Fruit fly (Drosophila melanogaster) whole organism, wandering third instar larva: ENCODE measurements around the gene kst.

Source experiments
- Abd-B ChIP-seq: fragments of >200 bp; optimal IDR thresholded peaks from 2 replicates; lab custom pipeline; 2017; ENCODE audit warnings: missing biosample characterization, missing genetic modification characterization
- CG32264 ChIP-seq: fragments of 200-800 bp; sonication (Bioruptor generic); optimal IDR thresholded peaks from 2 replicates; lab custom pipeline; 2016; ENCODE audit warnings: missing biosample characterization, missing genetic modification characterization
- CG9705 ChIP-seq: fragments of 200-800 bp; sonication (Bioruptor generic); optimal IDR thresholded peaks from 2 replicates; lab custom pipeline; 2018; ENCODE audit warnings: missing biosample characterization, mild to moderate bottlenecking, missing genetic modification characterization
- CrebA ChIP-seq: fragments of 200-800 bp; sonication (Bioruptor generic); optimal IDR thresholded peaks from 2 replicates; lab custom pipeline; 2016; ENCODE audit warnings: missing biosample characterization, mild to moderate bottlenecking, missing genetic modification characterization, borderline replicate concordance
- Dfd ChIP-seq: fragments of >200 bp; optimal IDR thresholded peaks from 2 replicates; lab custom pipeline; 2017; ENCODE audit warnings: missing biosample characterization, missing genetic modification characterization
- Dif ChIP-seq: fragments of 200-275, 200-300 bp; sonication (Bioruptor generic); optimal IDR thresholded peaks from 2 replicates; lab custom pipeline; 2018; ENCODE audit warnings: missing biosample characterization, missing genetic modification characterization; ENCODE audit not compliant: partially characterized antibody
- GATAd ChIP-seq: sonication (Bioruptor generic); optimal IDR thresholded peaks from 2 replicates; lab custom pipeline; 2016; ENCODE audit warnings: missing biosample characterization, missing genetic modification characterization
- HLH106 ChIP-seq: fragments of 200-800 bp; optimal IDR thresholded peaks from 3 replicates; lab custom pipeline; 2019; ENCODE audit warnings: missing biosample characterization, mild to moderate bottlenecking, missing genetic modification characterization, moderate library complexity
- Hnf4 ChIP-seq: fragments of 200-800 bp; sonication (Bioruptor generic); optimal IDR thresholded peaks from 2 replicates; lab custom pipeline; 2016; ENCODE audit warnings: missing biosample characterization, mild to moderate bottlenecking, missing genetic modification characterization
- Hr78 ChIP-seq: fragments of >200 bp; optimal IDR thresholded peaks from 2 replicates; lab custom pipeline; 2017; ENCODE audit warnings: missing biosample characterization, missing genetic modification characterization
- Hr83 ChIP-seq: fragments of 200-300 bp; sonication (Bioruptor generic); optimal IDR thresholded peaks from 2 replicates; lab custom pipeline; 2016; ENCODE audit warnings: missing biosample characterization, mild to moderate bottlenecking, missing genetic modification characterization, moderate library complexity; ENCODE audit not compliant: poor library complexity, severe bottlenecking
- Mio ChIP-seq: sonication (Bioruptor generic); optimal IDR thresholded peaks from 2 replicates; lab custom pipeline; 2016; ENCODE audit warnings: missing biosample characterization, missing genetic modification characterization
- Myc ChIP-seq: fragments of >200 bp; optimal IDR thresholded peaks from 2 replicates; lab custom pipeline; 2017
- N ChIP-seq: fragments of >200 bp; optimal IDR thresholded peaks from 2 replicates; lab custom pipeline; 2018; ENCODE audit warnings: missing biosample characterization, missing external identifiers, missing genetic modification characterization
- Rel ChIP-seq, 2 experiments: fragments of 200-800 bp; sonication (Bioruptor generic) in 1 of 2; optimal IDR thresholded peaks; 2 replicates in 1 of 2; 3 replicates in 1 of 2; lab custom pipeline; 2016 to 2019; ENCODE audit warnings: mild to moderate bottlenecking in 2 of 2, missing biosample characterization in 2 of 2, missing genetic modification characterization in 2 of 2, moderate library complexity in 1 of 2
- Sp1 ChIP-seq: fragments of 200-800 bp; sonication (Bioruptor generic); optimal IDR thresholded peaks from 3 replicates; lab custom pipeline; 2019; ENCODE audit warnings: missing biosample characterization, mild to moderate bottlenecking, missing genetic modification characterization, moderate library complexity
- Vsx2 ChIP-seq: fragments of 200-300, 225-300 bp; sonication (Bioruptor generic); optimal IDR thresholded peaks from 2 replicates; lab custom pipeline; 2018; ENCODE audit warnings: missing biosample characterization, missing genetic modification characterization; ENCODE audit not compliant: partially characterized antibody
- brk ChIP-seq: fragments of 200-800 bp; sonication (Bioruptor generic); optimal IDR thresholded peaks from 2 replicates; lab custom pipeline; 2016; ENCODE audit warnings: missing biosample characterization, mild to moderate bottlenecking, missing genetic modification characterization
- dl ChIP-seq, 2 experiments: fragments of 175-275, 200-275 bp in 1 of 2; fragments of 200-275 bp in 1 of 2; sonication (Bioruptor generic); optimal IDR thresholded peaks; lab custom pipeline; 2018; ENCODE audit warnings: mild to moderate bottlenecking in 2 of 2, missing biosample characterization in 2 of 2, missing genetic modification characterization in 2 of 2, moderate library complexity in 2 of 2; ENCODE audit not compliant: partially characterized antibody in 2 of 2, insufficient read depth in 1 of 2
- dsf ChIP-seq: sonication (Bioruptor generic); optimal IDR thresholded peaks from 2 replicates; lab custom pipeline; 2016; ENCODE audit warnings: missing biosample characterization, missing genetic modification characterization, borderline replicate concordance
- ey ChIP-seq: fragments of 200-800 bp; sonication (Bioruptor generic); optimal IDR thresholded peaks from 2 replicates; lab custom pipeline; 2016; ENCODE audit warnings: missing biosample characterization, missing genetic modification characterization
- foxo ChIP-seq, 2 experiments: fragments of 200-800 bp; sonication (Bioruptor generic); optimal IDR thresholded peaks; 2 replicates in 1 of 2; 3 replicates in 1 of 2; lab custom pipeline; 2016 to 2017; ENCODE audit warnings: missing biosample characterization in 2 of 2, missing genetic modification characterization in 2 of 2
- h ChIP-seq: fragments of 200-800 bp; sonication (Bioruptor generic); optimal IDR thresholded peaks from 3 replicates; lab custom pipeline; 2016; ENCODE audit warnings: missing biosample characterization, mild to moderate bottlenecking, missing genetic modification characterization
- jim ChIP-seq: fragments of 175-275, 200-325 bp; sonication (Bioruptor generic); optimal IDR thresholded peaks from 2 replicates; lab custom pipeline; 2016; ENCODE audit warnings: missing biosample characterization, mild to moderate bottlenecking, missing genetic modification characterization
- lola ChIP-seq: fragments of >200 bp; optimal IDR thresholded peaks from 2 replicates; lab custom pipeline; 2017; ENCODE audit warnings: missing biosample characterization, missing genetic modification characterization
- pan ChIP-seq: fragments of >200 bp; optimal IDR thresholded peaks from 2 replicates; lab custom pipeline; 2017
- psq ChIP-seq: fragments of 200-800 bp; sonication (Bioruptor generic); optimal IDR thresholded peaks from 3 replicates; lab custom pipeline; 2017; ENCODE audit warnings: missing biosample characterization, mild to moderate bottlenecking, missing genetic modification characterization, moderate library complexity
- rgr ChIP-seq: fragments of 200-800 bp; sonication (Bioruptor generic); optimal IDR thresholded peaks from 3 replicates; lab custom pipeline; 2016; ENCODE audit warnings: missing biosample characterization, mild to moderate bottlenecking, missing genetic modification characterization
- tai ChIP-seq: sonication (Bioruptor generic); optimal IDR thresholded peaks from 2 replicates; lab custom pipeline; 2016; ENCODE audit warnings: missing biosample characterization, missing genetic modification characterization
- usp ChIP-seq: fragments of >200 bp; optimal IDR thresholded peaks from 2 replicates; lab custom pipeline; 2017; ENCODE audit warnings: missing biosample characterization, missing genetic modification characterization
- woc ChIP-seq: sonication (Bioruptor generic); optimal IDR thresholded peaks from 2 replicates; lab custom pipeline; 2016; ENCODE audit warnings: missing biosample characterization, mild to moderate bottlenecking, missing genetic modification characterization

The kst gene

DNA sequence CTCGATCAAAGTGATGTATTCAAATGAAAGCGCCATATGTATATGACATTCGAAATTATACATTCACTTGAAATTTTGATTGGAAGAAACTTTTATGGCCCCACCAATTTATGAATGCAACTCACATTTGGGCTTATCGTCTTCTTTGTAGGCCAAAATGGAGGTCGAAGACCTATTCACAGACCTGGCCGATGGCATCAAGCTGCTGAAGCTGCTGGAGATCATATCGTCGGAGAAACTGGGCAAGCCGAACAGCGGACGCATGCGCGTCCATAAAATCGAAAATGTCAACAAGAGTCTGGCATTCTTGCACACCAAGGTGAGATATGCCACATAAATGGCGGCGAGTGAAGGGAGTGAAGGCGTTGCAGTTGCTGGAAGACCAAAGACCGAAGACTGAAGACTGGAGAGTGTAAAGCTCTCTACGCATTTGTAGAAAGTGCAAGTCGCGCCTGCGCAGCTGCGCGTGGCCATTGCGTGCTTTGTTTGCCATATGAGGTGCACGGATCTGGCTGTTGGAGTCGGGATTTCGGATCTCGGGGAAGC lies 15.2 kb downstream of the kst start:
- no peak for TF ChIP-seq jim
- no peak for TF ChIP-seq Dif (GFP tag; lab: Kevin White, UChicago)
- TF ChIP-seq Myc: no peak
- TF ChIP-seq CG9705 (GFP tag; lab: Kevin White, UChicago): no peak
- no peak for TF ChIP-seq ey (GFP tag; lab: Kevin White, UChicago)
- TF ChIP-seq Hr78 (GFP tag; lab: Kevin White, UChicago): no peak
- no peak for TF ChIP-seq Vsx2 (GFP tag; lab: Kevin White, UChicago)
- no peak for TF ChIP-seq HLH106 (tag; lab: Kevin White, UChicago)
- TF ChIP-seq Abd-B: no peak
- TF ChIP-seq CG32264: no peak
- TF ChIP-seq CrebA (GFP tag; lab: Kevin White, UChicago): no peak
- no peak for TF ChIP-seq N (GFP tag; lab: Kevin White, UChicago)
- TF ChIP-seq Hnf4 (GFP tag; lab: Kevin White, UChicago): no peak
- TF ChIP-seq Sp1 (GFP tag; lab: Kevin White, UChicago): no peak
- TF ChIP-seq dl (GFP tag; optimal IDR thresholded peaks at IDR 0.05; lab: Kevin White, UChicago; ENCODE audit: insufficient read depth in 1 of 2, partially characterized antibody in 2 of 2): no peak
- no peak for TF ChIP-seq foxo (GFP tag; optimal IDR thresholded peaks at IDR 0.05; lab: Kevin White, UChicago)
- no peak for TF ChIP-seq woc (GFP tag; lab: Kevin White, UChicago)

DNA sequence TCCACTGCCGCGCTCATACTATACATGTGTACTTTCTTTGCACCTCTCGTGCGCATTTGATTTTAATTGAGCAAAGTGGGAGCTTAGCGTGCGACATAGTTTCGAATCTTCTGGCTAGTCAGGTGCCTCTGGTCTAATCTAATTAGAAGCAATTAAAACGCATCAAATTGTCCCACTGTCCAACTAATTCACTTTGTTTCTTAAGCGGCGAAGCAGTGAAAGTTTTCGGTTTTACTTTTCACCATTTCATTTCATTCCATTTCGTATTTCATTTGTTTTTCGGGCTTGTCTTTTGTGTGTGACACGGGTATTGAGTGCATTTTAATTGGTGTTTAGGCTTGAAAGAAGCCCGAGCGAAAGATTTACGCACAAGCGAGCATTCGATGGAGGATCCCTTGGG lies 15.9 kb downstream of the kst start:
- TF ChIP-seq Dfd (GFP tag; lab: Kevin White, UChicago) (no peak), Sp1 (GFP tag; lab: Kevin White, UChicago) (no peak), Myc (no peak), CG9705 (GFP tag; lab: Kevin White, UChicago) (no peak), woc (GFP tag; lab: Kevin White, UChicago) (no peak), tai (GFP tag; lab: Kevin White, UChicago) (no peak), Mio (GFP tag; lab: Kevin White, UChicago) (no peak), GATAd (GFP tag; lab: Kevin White, UChicago) (no peak), CrebA (GFP tag; lab: Kevin White, UChicago) (no peak), brk (GFP tag; lab: Kevin White, UChicago) (no peak), CG32264 (no peak), pan (lab: Kevin White, UChicago) (no peak), Hr83 (GFP tag; lab: Kevin White, UChicago) (no peak), lola (GFP tag; lab: Kevin White, UChicago) (no peak), jim (no peak), dsf (no peak), Dif (GFP tag; lab: Kevin White, UChicago) (no peak), h (no peak), Hnf4 (GFP tag; lab: Kevin White, UChicago) (no peak), Vsx2 (GFP tag; lab: Kevin White, UChicago) (no peak)
- TF ChIP-seq, all 38 proteins: peak for 0

DNA sequence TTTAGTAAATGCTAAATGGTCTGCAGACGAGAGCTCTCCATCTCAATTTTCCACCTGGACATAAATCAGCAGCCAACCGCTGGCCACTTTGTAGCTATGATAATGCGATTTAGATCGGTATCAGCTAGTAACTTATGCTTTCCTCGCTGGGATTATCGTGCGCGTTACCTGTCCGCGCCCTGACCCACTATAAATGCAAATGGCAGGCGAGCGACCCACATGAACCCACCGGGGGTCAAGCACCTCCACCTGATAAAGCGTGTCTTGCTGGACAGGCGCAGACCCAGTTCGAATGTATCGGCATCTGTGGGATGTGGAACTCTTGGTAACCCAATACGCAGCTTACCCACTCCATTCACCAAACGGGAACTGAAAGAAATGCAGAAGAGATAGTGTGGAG lies 16.6 kb downstream of the kst start:
- no peak for TF ChIP-seq woc (GFP tag; lab: Kevin White, UChicago)
- no peak for TF ChIP-seq usp (GFP tag; lab: Kevin White, UChicago)
- no peak for TF ChIP-seq Hr78 (GFP tag; lab: Kevin White, UChicago)
- no peak for TF ChIP-seq ey (GFP tag; lab: Kevin White, UChicago)
- no peak for TF ChIP-seq Dfd (GFP tag; lab: Kevin White, UChicago)
- no peak for TF ChIP-seq N (GFP tag; lab: Kevin White, UChicago)
- TF ChIP-seq tai (GFP tag; lab: Kevin White, UChicago): no peak
- no peak for TF ChIP-seq CrebA (GFP tag; lab: Kevin White, UChicago)
- no peak for TF ChIP-seq brk (GFP tag; lab: Kevin White, UChicago)
- no peak for TF ChIP-seq Rel (GFP tag; optimal IDR thresholded peaks at IDR 0.05; lab: Kevin White, UChicago)
- TF ChIP-seq Rel (tag; optimal IDR thresholded peaks at IDR 0.05; lab: Kevin White, UChicago): no peak
- TF ChIP-seq psq: no peak
- TF ChIP-seq HLH106 (tag; lab: Kevin White, UChicago): no peak
- no peak for TF ChIP-seq rgr (GFP tag; lab: Kevin White, UChicago)

DNA sequence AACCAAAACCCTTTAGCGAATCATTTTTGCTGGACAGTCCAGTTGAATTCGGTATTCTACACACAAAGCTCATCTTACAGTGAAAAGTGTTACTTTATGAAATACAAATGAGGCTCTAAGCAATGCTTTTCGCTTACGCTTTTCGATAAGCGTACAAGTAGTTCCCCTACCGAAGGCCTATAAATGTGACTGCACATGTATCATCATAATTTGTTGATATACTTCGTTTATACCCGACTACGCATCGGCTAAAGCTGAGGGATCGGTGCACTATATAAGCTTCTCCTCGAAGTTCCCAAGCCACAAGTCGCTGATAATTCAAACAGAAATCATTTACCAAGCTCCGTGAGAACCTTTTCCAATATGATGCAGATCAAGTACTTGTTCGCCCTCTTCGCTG lies 32.6 kb downstream of the kst start, which contains the start of gene Drs:
TSS of gene Drs (plus strand) at position 301 of the 400 bp plus-strand sequence.
- TF ChIP-seq Rel (GFP tag; optimal IDR thresholded peaks at IDR 0.05; lab: Kevin White, UChicago) (no peak), Rel (tag; optimal IDR thresholded peaks at IDR 0.05; lab: Kevin White, UChicago) (peak; percentile 64), usp (GFP tag; lab: Kevin White, UChicago) (no peak)
